Worm (Caenorhabditis elegans) whole organism, mixed stage, embryonic: Measurements from ENCODE around the gene C50H2.5.

Source experiments
- M03D4.4 ChIP-seq: sonication (generic microtip); optimal IDR thresholded peaks from 2 replicates; lab custom pipeline; 2017; ENCODE audit warnings: mild to moderate bottlenecking, missing genetic modification characterization, missing compliant biosample characterization
- bed-3 ChIP-seq: fragments of 200-800 bp; sonication (Bioruptor generic); optimal IDR thresholded peaks from 3 replicates; lab custom pipeline; 2018; ENCODE audit warnings: mild to moderate bottlenecking, missing genetic modification characterization, moderate library complexity, missing compliant biosample characterization
- blmp-1 ChIP-seq: fragments of 150-350 bp; optimal IDR thresholded peaks from 2 replicates; lab custom pipeline; 2014; ENCODE audit warnings: missing biosample characterization, missing genetic modification characterization
- ceh-39 ChIP-seq: fragments of 150-350 bp; optimal IDR thresholded peaks from 2 replicates; lab custom pipeline; 2014; ENCODE audit warnings: missing biosample characterization, missing genetic modification characterization
- ceh-43 ChIP-seq: fragments of 200-800 bp; sonication (Bioruptor generic); optimal IDR thresholded peaks from 2 replicates; lab custom pipeline; 2018; ENCODE audit warnings: mild to moderate bottlenecking, missing genetic modification characterization, moderate library complexity, missing compliant biosample characterization
- ceh-83 ChIP-seq: fragments of 200-800 bp; sonication (Bioruptor generic); optimal IDR thresholded peaks from 2 replicates; lab custom pipeline; 2018; ENCODE audit warnings: mild to moderate bottlenecking, missing genetic modification characterization, missing compliant biosample characterization
- ces-1 ChIP-seq: fragments of 150-350 bp; optimal IDR thresholded peaks from 2 replicates; lab custom pipeline; 2014; ENCODE audit warnings: missing biosample characterization, missing genetic modification reagents, missing genetic modification characterization
- drap-1 ChIP-seq: fragments of 200-800 bp; sonication (Bioruptor generic); optimal IDR thresholded peaks from 3 replicates; lab custom pipeline; 2018; ENCODE audit warnings: mild to moderate bottlenecking, missing genetic modification characterization, missing compliant biosample characterization
- elt-1 ChIP-seq: sonication (generic microtip); optimal IDR thresholded peaks from 2 replicates; lab custom pipeline; 2017; ENCODE audit warnings: missing genetic modification characterization, mild to moderate bottlenecking, missing compliant biosample characterization, antibody characterized with exemption, moderate library complexity, borderline replicate concordance; ENCODE audit not compliant: insufficient read depth
- elt-3 ChIP-seq: fragments of 150-350 bp; optimal IDR thresholded peaks from 2 replicates; lab custom pipeline; 2014; ENCODE audit warnings: missing biosample characterization, missing genetic modification characterization
- flh-1 ChIP-seq: fragments of 200-800 bp; sonication (Bioruptor generic); optimal IDR thresholded peaks from 2 replicates; lab custom pipeline; 2018; ENCODE audit warnings: mild to moderate bottlenecking, missing genetic modification characterization, moderate library complexity, missing compliant biosample characterization
- ham-2 ChIP-seq: fragments of 200-800 bp; sonication (Bioruptor generic); optimal IDR thresholded peaks from 2 replicates; lab custom pipeline; 2018; ENCODE audit warnings: mild to moderate bottlenecking, missing genetic modification characterization, missing compliant biosample characterization
- hlh-1 ChIP-seq: fragments of 150-350 bp; optimal IDR thresholded peaks from 2 replicates; lab custom pipeline; 2014; ENCODE audit warnings: missing biosample characterization, missing genetic modification reagents, missing genetic modification characterization
- lin-13 ChIP-seq: fragments of 150-350 bp; optimal IDR thresholded peaks from 2 replicates; lab custom pipeline; 2014; ENCODE audit warnings: missing biosample characterization, missing genetic modification characterization
- lin-32 ChIP-seq: fragments of 200-800 bp; sonication (Bioruptor generic); optimal IDR thresholded peaks from 2 replicates; lab custom pipeline; 2018; ENCODE audit warnings: mild to moderate bottlenecking, missing genetic modification characterization, missing compliant biosample characterization
- mep-1 ChIP-seq: fragments of 150-350 bp; optimal IDR thresholded peaks from 2 replicates; lab custom pipeline; 2017; ENCODE audit warnings: missing biosample characterization, missing genetic modification reagents, missing genetic modification characterization, inconsistent platforms
- mls-2 ChIP-seq: sonication (generic microtip); optimal IDR thresholded peaks from 2 replicates; lab custom pipeline; 2016; ENCODE audit warnings: mild to moderate bottlenecking, missing genetic modification characterization, moderate library complexity, missing compliant biosample characterization
- nhr-12 ChIP-seq: fragments of 150-350 bp; optimal IDR thresholded peaks from 2 replicates; lab custom pipeline; 2014; ENCODE audit warnings: missing biosample characterization, missing genetic modification characterization
- nhr-2 ChIP-seq: fragments of 150-350 bp; optimal IDR thresholded peaks from 2 replicates; lab custom pipeline; 2014; ENCODE audit warnings: missing biosample characterization, missing genetic modification characterization
- nhr-237 ChIP-seq: fragments of 150-350 bp; optimal IDR thresholded peaks from 2 replicates; lab custom pipeline; 2014; ENCODE audit warnings: missing biosample characterization, missing genetic modification characterization
- nhr-28 ChIP-seq: fragments of 150-350 bp; optimal IDR thresholded peaks from 2 replicates; lab custom pipeline; 2014; ENCODE audit warnings: missing biosample characterization, missing genetic modification characterization
- nhr-76 ChIP-seq: sonication (generic microtip); optimal IDR thresholded peaks from 2 replicates; lab custom pipeline; 2017; ENCODE audit warnings: missing biosample characterization, missing genetic modification characterization
- sem-2 ChIP-seq: fragments of 200-800 bp; sonication (Bioruptor generic); optimal IDR thresholded peaks from 2 replicates; lab custom pipeline; 2018; ENCODE audit warnings: mild to moderate bottlenecking, missing genetic modification characterization, missing compliant biosample characterization
- snpc-4 ChIP-seq: fragments of 150-350 bp; optimal IDR thresholded peaks from 2 replicates; lab custom pipeline; 2014; ENCODE audit warnings: missing biosample characterization, missing genetic modification characterization
- tbx-8 ChIP-seq: fragments of 200-800 bp; sonication (Bioruptor generic); optimal IDR thresholded peaks from 2 replicates; lab custom pipeline; 2018; ENCODE audit warnings: mild to moderate bottlenecking, missing genetic modification characterization, moderate library complexity, missing compliant biosample characterization
- unc-120 ChIP-seq: sonication (generic microtip); optimal IDR thresholded peaks from 2 replicates; lab custom pipeline; 2017; ENCODE audit warnings: missing genetic modification characterization, missing compliant biosample characterization; ENCODE audit not compliant: poor library complexity, severe bottlenecking
- unc-39 ChIP-seq: fragments of 150-350 bp; optimal IDR thresholded peaks from 2 replicates; lab custom pipeline; 2014; ENCODE audit warnings: missing biosample characterization, missing genetic modification characterization
- zip-8 ChIP-seq: fragments of 150-350 bp; optimal IDR thresholded peaks from 2 replicates; lab custom pipeline; 2014; ENCODE audit warnings: missing biosample characterization, missing genetic modification characterization
- ztf-11 ChIP-seq: fragments of 150-350 bp; optimal IDR thresholded peaks from 2 replicates; lab custom pipeline; 2014; ENCODE audit warnings: missing biosample characterization, missing genetic modification characterization

Gene C50H2.5

DNA sequence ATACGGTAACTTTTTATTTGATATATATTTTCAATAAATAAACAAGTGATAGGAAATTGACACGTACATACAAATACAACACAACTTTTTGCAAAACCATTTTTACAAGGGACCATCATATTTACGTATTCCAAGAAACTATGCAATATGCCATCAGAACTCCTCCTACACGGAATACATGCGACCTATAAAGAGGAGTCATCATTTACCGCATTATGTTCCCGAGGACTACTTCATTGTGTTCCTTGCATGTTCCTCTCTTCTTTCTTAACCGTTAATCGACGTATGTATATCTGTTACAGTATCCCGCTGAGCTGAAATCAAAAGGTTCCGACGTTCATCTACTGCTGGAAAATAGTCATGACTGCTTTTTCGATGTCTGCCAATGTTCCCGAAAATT, at the start of gene C50H2.5:
Gene C50H2.5, plus strand, starts transcription at position 301 of the 400 bp plus-strand sequence.
- TF ChIP-seq blmp-1 (tag; lab: Kevin White, UChicago) (no peak), hlh-1 (tag; lab: Kevin White, UChicago) (no peak), ceh-39 (no peak), zip-8 (no peak), drap-1 (GFP tag; lab: Kevin White, UChicago) (no peak), elt-3 (tag; lab: Kevin White, UChicago) (no peak), nhr-28 (tag; lab: Kevin White, UChicago) (no peak), sem-2 (GFP tag; lab: Kevin White, UChicago) (no peak), snpc-4 (tag; lab: Kevin White, UChicago) (no peak), ztf-11 (tag; lab: Kevin White, UChicago) (no peak), ham-2 (GFP tag; lab: Kevin White, UChicago) (no peak), M03D4.4 (tag; lab: Kevin White, UChicago) (no peak), nhr-12 (tag; lab: Kevin White, UChicago) (no peak), mls-2 (tag; lab: Kevin White, UChicago) (no peak), unc-39 (tag; lab: Kevin White, UChicago) (no peak), lin-32 (GFP tag; lab: Kevin White, UChicago) (no peak), ceh-83 (no peak), ceh-43 (GFP tag; lab: Kevin White, UChicago) (no peak)

DNA sequence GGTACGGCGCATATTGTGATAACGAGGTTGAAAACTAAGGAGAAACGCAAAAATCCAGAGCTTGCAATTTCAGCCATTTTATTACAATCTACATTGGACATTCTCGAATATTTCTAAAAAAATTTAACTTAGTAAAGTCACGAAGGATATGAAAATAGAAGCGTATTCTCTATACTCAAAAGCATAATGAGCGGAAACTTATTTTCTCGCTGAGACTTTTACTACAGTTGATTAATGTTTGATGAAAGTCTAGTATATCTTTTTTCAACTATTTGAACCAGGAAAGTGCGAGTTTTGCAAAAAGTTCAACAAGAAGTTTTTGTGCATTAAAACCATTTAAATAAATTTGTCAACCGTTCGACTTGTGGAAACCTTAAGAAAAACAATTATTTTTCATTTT, 47.2 kb upstream of the C50H2.5 start, which contains the start of gene srab-18:
Gene srab-18, minus strand, starts transcription at position 101 of the 400 bp plus-strand sequence.
- no peak for TF ChIP-seq unc-120

DNA sequence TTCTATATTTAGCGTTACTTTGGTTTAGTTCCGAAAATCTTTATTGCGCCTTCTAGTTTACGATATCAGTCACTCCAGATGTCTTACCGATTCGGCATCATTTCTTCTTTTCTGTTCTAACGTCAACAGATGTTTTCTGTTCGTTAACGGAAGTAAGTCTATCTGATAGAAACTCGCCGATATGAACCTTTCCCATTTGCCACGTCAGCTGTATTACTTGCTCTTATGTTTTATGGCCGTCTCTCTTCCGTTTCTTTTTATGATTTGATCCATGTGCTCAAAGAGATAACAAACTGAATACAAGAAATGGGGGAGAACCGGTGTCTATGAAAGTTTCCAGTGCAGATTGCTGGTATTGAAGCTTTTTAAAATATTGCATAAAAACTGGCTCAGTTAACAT, 39.1 kb upstream of the C50H2.5 start, which contains the start of gene srab-26:
Gene srab-26, minus strand, starts transcription at position 101 of the 400 bp plus-strand sequence.
- TF ChIP-seq ztf-11 (tag; lab: Kevin White, UChicago) (no peak), flh-1 (no peak), ceh-39 (no peak), drap-1 (GFP tag; lab: Kevin White, UChicago) (no peak), lin-13 (tag; lab: Kevin White, UChicago) (no peak), nhr-28 (tag; lab: Kevin White, UChicago) (no peak), nhr-237 (tag; lab: Kevin White, UChicago) (no peak), mep-1 (no peak), nhr-2 (tag; lab: Kevin White, UChicago) (no peak), hlh-1 (tag; lab: Kevin White, UChicago) (no peak), sem-2 (GFP tag; lab: Kevin White, UChicago) (no peak), elt-3 (tag; lab: Kevin White, UChicago) (no peak), nhr-76 (no peak), ces-1 (GFP tag; lab: Kevin White, UChicago) (no peak), tbx-8 (no peak), mls-2 (tag; lab: Kevin White, UChicago) (no peak), elt-1 (tag; lab: Kevin White, UChicago) (no peak)

ce11 chrV:9879867-9880266, 38.6 kb upstream of the C50H2.5 start, which contains the start of gene sdz-31:
TSS of gene sdz-31 (plus strand) at chrV:9880167.
- no peak for TF ChIP-seq nhr-28 (tag; lab: Kevin White, UChicago)
- TF ChIP-seq snpc-4 (tag; lab: Kevin White, UChicago), result no peak
- no peak for TF ChIP-seq tbx-8

- TF ChIP-seq bed-3 (GFP tag; lab: Kevin White, UChicago), result no peak
- TF ChIP-seq ceh-43 (GFP tag; lab: Kevin White, UChicago), result no peak
- TF ChIP-seq unc-39 (tag; lab: Kevin White, UChicago), result no peak
- TF ChIP-seq ztf-11 (tag; lab: Kevin White, UChicago), result no peak
- no peak for TF ChIP-seq nhr-28 (tag; lab: Kevin White, UChicago)
- TF ChIP-seq zip-8, result no peak
- no peak for TF ChIP-seq ham-2 (GFP tag; lab: Kevin White, UChicago)
- TF ChIP-seq nhr-12 (tag; lab: Kevin White, UChicago), result no peak
- TF ChIP-seq tbx-8, result no peak
- TF ChIP-seq flh-1, result no peak
- TF ChIP-seq, all 35 proteins: peak for 0
Measured at ce11 chrV:9885918-9886488, 32.5 kb upstream of the C50H2.5 start, which contains the start of gene clp-9. TSS of gene clp-9 (minus strand) at chrV:9885968.
